Worm (Caenorhabditis elegans): Measurements from ENCODE around the gene Y105C5A.13.
"Not testable (repeated sequence)": the region's sequence is repeated elsewhere in the genome, so short reads cannot be mapped to it uniquely, and the experiment has no call there.

The Y105C5A.13 gene

ce11 chrIV:15641699-15642098 lies 668 bp downstream of the Y105C5A.13 start, which contains the start of gene Y105C5A.12:
Gene Y105C5A.12 (minus strand): TSS chrIV:15641799.
- not testable (repeated sequence) for TF ChIP-seq dmd-4 (tag; optimal IDR thresholded peaks at IDR 0.05; ENCODE audit: borderline replicate concordance); unc-3 (GFP tag; conservative IDR thresholded peaks at IDR 0.05); unc-3 (tag; optimal IDR thresholded peaks at IDR 0.05); pqm-1 (tag; optimal IDR thresholded peaks at IDR 0.05)

- peak; percentile 39 for TF ChIP-seq ama-1 (optimal IDR thresholded peaks at IDR 0.05)
- peak; percentile 58 for TF ChIP-seq elt-2 (tag; optimal IDR thresholded peaks at IDR 0.05)
- peak; percentile 83 for TF ChIP-seq nfya-1 (tag; optimal IDR thresholded peaks at IDR 0.05)
- TF ChIP-seq F13H6.1 (tag; optimal IDR thresholded peaks at IDR 0.05), result peak; percentile 2
- peak; percentile 44 for TF ChIP-seq unc-86 (tag; optimal IDR thresholded peaks at IDR 0.05)
- peak; percentile 16 for TF ChIP-seq C08G9.2 (tag; optimal IDR thresholded peaks at IDR 0.05)
- TF ChIP-seq tbx-2 (tag; optimal IDR thresholded peaks at IDR 0.05), result peak; percentile 85
- peak; percentile 21 for TF ChIP-seq eyg-1 (tag; optimal IDR thresholded peaks at IDR 0.05)
- TF ChIP-seq pax-1 (tag; optimal IDR thresholded peaks at IDR 0.05), result peak; percentile 73
- TF ChIP-seq sox-2 (GFP tag; IDR thresholded peaks at IDR 0.05), result peak; percentile 83
- peak; percentile 2 for TF ChIP-seq rnt-1 (tag; optimal IDR thresholded peaks at IDR 0.05)
- peak; percentile 82 for TF ChIP-seq ceh-31 (tag; optimal IDR thresholded peaks at IDR 0.05)
- TF ChIP-seq ceh-19 (GFP tag; optimal IDR thresholded peaks at IDR 0.05), result peak; percentile 20
- TF ChIP-seq ceh-34 (tag; optimal IDR thresholded peaks at IDR 0.05), result peak; percentile 53
- peak; percentile 18 for TF ChIP-seq sdc-2 (tag; optimal IDR thresholded peaks at IDR 0.05)
- peak; percentile 71 for TF ChIP-seq ceh-18 (tag; optimal IDR thresholded peaks at IDR 0.05)
- peak; percentile 79 for TF ChIP-seq hlh-30 (tag; optimal IDR thresholded peaks at IDR 0.05; ENCODE audit: insufficient read depth)
- TF ChIP-seq ceh-14 (tag; optimal IDR thresholded peaks at IDR 0.05), result peak; percentile 18
- peak; percentile 90 for TF ChIP-seq unc-55 (GFP tag; optimal IDR thresholded peaks at IDR 0.05)
- TF ChIP-seq dve-1 (tag; optimal IDR thresholded peaks at IDR 0.05), result peak; percentile 71
- TF ChIP-seq ceh-30 (tag; optimal IDR thresholded peaks at IDR 0.05), result peak; percentile 33
- TF ChIP-seq syd-9 (tag; optimal IDR thresholded peaks at IDR 0.05), result peak; percentile 12
- TF ChIP-seq pros-1 (tag; optimal IDR thresholded peaks at IDR 0.05), result peak; percentile 78
- TF ChIP-seq unc-42 (tag; optimal IDR thresholded peaks at IDR 0.05), result peak; percentile 88
- not testable (repeated sequence) for TF ChIP-seq unc-3 (GFP tag; conservative IDR thresholded peaks at IDR 0.05)
- peak; percentile 0 for TF ChIP-seq unc-3 (tag; optimal IDR thresholded peaks at IDR 0.05)
- peak; percentile 17 for TF ChIP-seq ets-4 (tag; optimal IDR thresholded peaks at IDR 0.05)
- peak; percentile 37 for TF ChIP-seq ref-2 (tag; optimal IDR thresholded peaks at IDR 0.05)
- peak; percentile 52 for TF ChIP-seq ceh-2 (tag; optimal IDR thresholded peaks at IDR 0.05)
Observed at ce11 chrIV:15646418-15647220, 5.6 kb downstream of the Y105C5A.13 start, which contains the start of the genes Y105C5A.1268 and Y105C5A.1272. Gene Y105C5A.1268 (minus strand): TSS chrIV:15646468. Gene Y105C5A.1272 (plus strand): TSS chrIV:15646992.

- TF ChIP-seq hlh-30 (tag; optimal IDR thresholded peaks at IDR 0.05; ENCODE audit: insufficient read depth) (no peak), C38D4.7 (GFP tag; optimal IDR thresholded peaks at IDR 0.05) (no peak), hlh-13 (GFP tag; optimal IDR thresholded peaks at IDR 0.05) (no peak), zip-5 (tag; optimal IDR thresholded peaks at IDR 0.05) (no peak), nfya-1 (tag; optimal IDR thresholded peaks at IDR 0.05) (peak; percentile 2)
Observed at ce11 chrIV:15648245-15648644, 7.2 kb downstream of the Y105C5A.13 start.

- TF ChIP-seq unc-86 (tag; optimal IDR thresholded peaks at IDR 0.05), result no peak
- no peak for TF ChIP-seq tbx-7 (tag; optimal IDR thresholded peaks at IDR 0.05)
Observed at ce11 chrIV:15658444-15658843, 17.4 kb downstream of the Y105C5A.13 start.

Measured in whole organism, late embryonic.